Worm (Caenorhabditis elegans): ENCODE measurements around the gene clc-17.

clc-17 gene

DNA sequence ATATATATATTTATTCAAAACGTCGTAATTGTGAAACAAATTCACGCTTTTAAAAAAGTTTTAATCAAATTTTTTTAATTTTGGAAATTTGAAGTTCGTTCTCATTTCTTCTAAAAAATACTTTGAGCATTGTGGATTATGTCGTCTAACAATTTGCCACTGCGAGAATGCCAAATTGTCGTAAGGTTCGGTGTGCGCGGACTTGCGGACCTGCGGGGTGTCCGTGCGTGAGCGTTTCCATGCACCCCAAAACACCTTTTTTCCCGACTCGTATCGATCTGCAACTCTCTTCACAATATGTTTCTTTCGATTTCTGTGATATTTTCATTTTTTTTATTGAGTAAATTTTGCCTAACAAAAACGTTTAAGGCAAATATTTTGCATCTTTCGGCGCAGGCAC, 34.5 kb upstream of the clc-17 start:
- peak; percentile 10 for TF ChIP-seq nfya-1 (tag; optimal IDR thresholded peaks at IDR 0.05; ENCODE audit: insufficient read depth)
- no peak for TF ChIP-seq skn-1 (tag; optimal IDR thresholded peaks at IDR 0.05)

DNA sequence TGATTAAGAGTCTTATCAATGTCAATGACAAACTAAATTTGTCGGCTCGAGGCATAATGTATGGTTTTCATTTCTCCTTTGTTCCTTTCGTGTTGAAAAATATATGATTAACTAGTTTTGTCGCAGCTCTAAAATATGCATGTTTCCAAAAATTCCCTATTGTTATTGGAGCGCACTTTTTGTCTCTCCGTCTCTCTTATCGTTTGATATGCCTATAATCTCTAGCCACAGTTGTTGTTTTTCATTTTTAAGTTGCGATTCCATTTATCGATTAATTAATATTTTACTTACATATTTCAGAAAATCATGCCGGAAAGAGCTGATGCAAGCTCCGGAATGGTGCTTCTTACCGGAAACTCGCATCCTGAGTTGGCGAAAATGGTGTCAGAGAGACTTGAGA, 33.8 kb upstream of the clc-17 start, which contains the start of gene W04G3.5:
Gene W04G3.5, plus strand, starts transcription at position 301 of the 400 bp plus-strand sequence.
- no peak for TF ChIP-seq fkh-2 (tag; optimal IDR thresholded peaks at IDR 0.05)
- TF ChIP-seq sea-2 (GFP tag; optimal IDR thresholded peaks at IDR 0.05) = no peak
- no peak for TF ChIP-seq ztf-4 (tag; optimal IDR thresholded peaks at IDR 0.05)
- no peak for TF ChIP-seq pha-4 (tag; optimal IDR thresholded peaks at IDR 0.05)
- TF ChIP-seq nhr-67 (tag; optimal IDR thresholded peaks at IDR 0.05) = no peak
- no peak for TF ChIP-seq snpc-4 (tag; optimal IDR thresholded peaks at IDR 0.05)
- no peak for TF ChIP-seq mdl-1 (tag; optimal IDR thresholded peaks at IDR 0.05)
- no peak for TF ChIP-seq zag-1 (tag; optimal IDR thresholded peaks at IDR 0.05)
- no peak for TF ChIP-seq elt-1 (tag; optimal IDR thresholded peaks at IDR 0.05)
- no peak for TF ChIP-seq ceh-28 (tag; optimal IDR thresholded peaks at IDR 0.05)
- no peak for TF ChIP-seq aly-2 (tag; optimal IDR thresholded peaks at IDR 0.05)
- TF ChIP-seq nhr-237 (tag; optimal IDR thresholded peaks at IDR 0.05) = no peak
- TF ChIP-seq nhr-12 (tag; optimal IDR thresholded peaks at IDR 0.05) = no peak
- no peak for TF ChIP-seq ztf-11 (tag; optimal IDR thresholded peaks at IDR 0.05)
- no peak for TF ChIP-seq unc-62 (GFP tag; optimal IDR thresholded peaks at IDR 0.05)
- TF ChIP-seq egl-5 (tag; optimal IDR thresholded peaks at IDR 0.05) = no peak

DNA sequence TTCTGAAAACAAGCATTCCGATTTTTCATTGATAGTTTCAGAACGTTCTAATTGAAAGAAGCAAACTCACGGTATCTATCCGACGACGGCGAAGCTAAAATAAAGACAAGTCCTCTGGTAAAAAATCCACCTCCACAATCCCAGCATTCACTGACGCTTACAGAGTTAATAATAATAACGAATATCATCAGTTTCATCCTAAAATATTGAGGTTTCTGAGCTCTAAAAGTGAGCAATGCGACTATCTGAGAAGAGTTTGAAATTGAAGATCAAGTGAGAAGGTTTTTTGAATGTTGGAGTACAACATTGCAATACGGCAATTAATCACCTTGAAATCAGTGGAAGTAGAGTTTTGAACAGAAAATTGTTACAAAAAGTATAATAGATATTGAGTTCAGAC, 30.7 kb upstream of the clc-17 start, which contains the start of gene W04G3.12:
Gene W04G3.12, minus strand, starts transcription at position 311 of the 400 bp plus-strand sequence.
- no peak for TF ChIP-seq lin-15B (tag; optimal IDR thresholded peaks at IDR 0.05)
- no peak for TF ChIP-seq nhr-43 (tag; optimal IDR thresholded peaks at IDR 0.05; ENCODE audit: poor library complexity, severe bottlenecking)
- no peak for TF ChIP-seq ceh-9 (tag; optimal IDR thresholded peaks at IDR 0.05)
- no peak for TF ChIP-seq unc-62 (GFP tag; optimal IDR thresholded peaks at IDR 0.05)
- no peak for TF ChIP-seq eor-1 (tag; optimal IDR thresholded peaks at IDR 0.05)
- TF ChIP-seq skn-1 (tag; optimal IDR thresholded peaks at IDR 0.05) = no peak
- TF ChIP-seq pha-4 (tag; optimal IDR thresholded peaks at IDR 0.05) = no peak
- TF ChIP-seq ztf-11 (tag; optimal IDR thresholded peaks at IDR 0.05) = no peak
- no peak for TF ChIP-seq ztf-4 (tag; optimal IDR thresholded peaks at IDR 0.05)
- no peak for TF ChIP-seq nhr-76 (tag; optimal IDR thresholded peaks at IDR 0.05)
- TF ChIP-seq fkh-10 (GFP tag; optimal IDR thresholded peaks at IDR 0.05) = no peak
- TF ChIP-seq unc-39 (tag; optimal IDR thresholded peaks at IDR 0.05) = no peak
- no peak for TF ChIP-seq mdl-1 (tag; optimal IDR thresholded peaks at IDR 0.05)
- TF ChIP-seq elt-3 (tag; optimal IDR thresholded peaks at IDR 0.05) = no peak
- TF ChIP-seq egl-27 (tag; optimal IDR thresholded peaks at IDR 0.05) = no peak
- TF ChIP-seq lsy-12 (tag; optimal IDR thresholded peaks at IDR 0.05) = no peak
- TF ChIP-seq nhr-25 (tag; optimal IDR thresholded peaks at IDR 0.05) = no peak
- no peak for TF ChIP-seq ceh-28 (tag; optimal IDR thresholded peaks at IDR 0.05)
- no peak for TF ChIP-seq aly-2 (tag; optimal IDR thresholded peaks at IDR 0.05)
- no peak for TF ChIP-seq elt-1 (tag; optimal IDR thresholded peaks at IDR 0.05)

DNA sequence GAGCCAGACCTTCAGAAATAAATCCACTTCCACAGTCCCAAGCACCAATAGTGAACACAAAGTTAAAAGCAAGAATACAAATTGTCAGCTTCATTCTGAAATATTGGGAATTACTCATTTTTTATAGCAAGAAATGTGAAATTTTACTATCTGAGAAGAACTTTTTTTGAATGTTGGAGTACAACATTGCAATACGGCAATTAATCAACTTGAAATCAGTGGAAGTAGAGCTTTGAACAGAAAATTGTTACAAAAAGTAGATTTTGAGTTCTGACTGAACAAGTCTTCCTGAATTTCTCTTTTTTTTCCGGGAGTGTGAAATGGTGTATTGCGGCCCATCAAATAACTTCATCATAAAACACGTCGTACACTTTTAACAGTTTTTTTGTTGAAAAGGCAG, 29.0 kb upstream of the clc-17 start, which contains the start of gene W04G3.10:
Gene W04G3.10, minus strand, starts transcription at position 101 of the 400 bp plus-strand sequence.
- TF ChIP-seq zag-1 (tag; optimal IDR thresholded peaks at IDR 0.05) (no peak), fkh-10 (GFP tag; optimal IDR thresholded peaks at IDR 0.05) (no peak), hmg-11 (tag; optimal IDR thresholded peaks at IDR 0.05) (no peak), nhr-23 (tag; optimal IDR thresholded peaks at IDR 0.05) (no peak), ceh-16 (tag; optimal IDR thresholded peaks at IDR 0.05) (no peak), fkh-2 (tag; optimal IDR thresholded peaks at IDR 0.05) (no peak), jun-1 (tag; optimal IDR thresholded peaks at IDR 0.05) (no peak), sea-2 (GFP tag; optimal IDR thresholded peaks at IDR 0.05) (no peak), ama-1 (optimal IDR thresholded peaks at IDR 0.05) (no peak), pha-4 (tag; optimal IDR thresholded peaks at IDR 0.05) (no peak), ztf-4 (tag; optimal IDR thresholded peaks at IDR 0.05) (no peak), nhr-237 (tag; optimal IDR thresholded peaks at IDR 0.05) (no peak), egl-27 (tag; optimal IDR thresholded peaks at IDR 0.05) (no peak), mdl-1 (tag; optimal IDR thresholded peaks at IDR 0.05) (no peak), nhr-12 (tag; optimal IDR thresholded peaks at IDR 0.05) (no peak), nhr-67 (tag; optimal IDR thresholded peaks at IDR 0.05) (no peak), lin-15B (tag; optimal IDR thresholded peaks at IDR 0.05) (no peak), daf-12 (tag; optimal IDR thresholded peaks at IDR 0.05) (no peak)

Measured in whole organism, L3 larva.